Worm (Caenorhabditis elegans): ENCODE data around the gene txdc-12.2.

DNA sequence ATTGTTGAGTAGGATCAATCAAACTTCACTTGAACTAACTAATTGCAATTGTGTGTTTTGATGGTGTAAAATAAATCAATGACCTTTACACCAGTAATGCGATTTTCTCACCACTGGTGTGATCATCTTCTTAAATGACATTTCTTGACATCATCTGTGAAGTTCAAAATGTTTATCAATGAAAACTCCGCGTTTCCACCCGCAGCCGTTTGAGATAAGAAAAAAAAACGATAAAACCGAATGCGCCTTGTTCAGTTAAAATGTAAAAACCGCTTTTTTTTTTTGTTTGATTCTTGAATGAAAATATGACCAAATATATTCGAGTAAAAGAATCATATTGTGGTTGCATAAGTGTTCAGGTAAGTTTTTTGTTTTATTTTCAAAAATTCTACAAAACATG, 22.6 kb upstream of the txdc-12.2 start, which contains the start of gene Y102A11A.1:
- no peak for TF ChIP-seq mep-1 (tag; optimal IDR thresholded peaks at IDR 0.05)
- TF ChIP-seq zip-8 (tag; optimal IDR thresholded peaks at IDR 0.05) = no peak
- TF ChIP-seq unc-39 (tag; optimal IDR thresholded peaks at IDR 0.05) = no peak
- TF ChIP-seq unc-62 (GFP tag; optimal IDR thresholded peaks at IDR 0.05) = no peak
- no peak for TF ChIP-seq nhr-12 (tag; optimal IDR thresholded peaks at IDR 0.05)
- no peak for TF ChIP-seq lsy-2 (tag; optimal IDR thresholded peaks at IDR 0.05)
- TF ChIP-seq lin-32 (GFP tag; optimal IDR thresholded peaks at IDR 0.05) = no peak
- no peak for TF ChIP-seq nhr-237 (tag; optimal IDR thresholded peaks at IDR 0.05)
- no peak for TF ChIP-seq elt-1 (tag; optimal IDR thresholded peaks at IDR 0.05; ENCODE audit: borderline replicate concordance, insufficient read depth)
- no peak for TF ChIP-seq snpc-4 (tag; optimal IDR thresholded peaks at IDR 0.05)
- TF ChIP-seq ztf-11 (tag; optimal IDR thresholded peaks at IDR 0.05) = no peak
- no peak for TF ChIP-seq nhr-28 (tag; optimal IDR thresholded peaks at IDR 0.05)

Data from whole organism, mixed stage, embryonic.